Worm (Caenorhabditis elegans): ENCODE measurements around the gene C16D9.4.

ce11 chrV:8230056-8230455 is 12.6 kb downstream of the C16D9.4 start:
- TF ChIP-seq ceh-24 (tag; optimal IDR thresholded peaks at IDR 0.05) = no peak
- no peak for TF ChIP-seq unc-3 (GFP tag; conservative IDR thresholded peaks at IDR 0.05)
- TF ChIP-seq unc-3 (tag; optimal IDR thresholded peaks at IDR 0.05) = no peak
- TF ChIP-seq dmd-4 (tag; optimal IDR thresholded peaks at IDR 0.05; ENCODE audit: borderline replicate concordance) = no peak
- no peak for TF ChIP-seq eyg-1 (tag; optimal IDR thresholded peaks at IDR 0.05)

All from whole organism, late embryonic.